Worm (Caenorhabditis elegans) whole organism, early embryonic: ENCODE measurements around the gene spp-24.

Experiments used
- B0310.2 ChIP-seq: sonication (generic microtip); optimal IDR thresholded peaks from 2 replicates; lab custom pipeline; 2016; ENCODE audit warnings: mild to moderate bottlenecking, missing genetic modification characterization, missing compliant biosample characterization
- F13C5.2 ChIP-seq: sonication (generic microtip); optimal IDR thresholded peaks from 2 replicates; lab custom pipeline; 2017; ENCODE audit warnings: mild to moderate bottlenecking, missing genetic modification characterization, inconsistent platforms, missing compliant biosample characterization
- aly-1 ChIP-seq: sonication (generic microtip); optimal IDR thresholded peaks from 2 replicates; lab custom pipeline; 2016; ENCODE audit warnings: missing genetic modification characterization, missing compliant biosample characterization
- ama-1 ChIP-seq: fragments of 150-350 bp; optimal IDR thresholded peaks from 2 replicates; lab custom pipeline; 2014
- ceh-13 ChIP-seq: fragments of 200-800 bp; sonication (Bioruptor generic); optimal IDR thresholded peaks from 2 replicates; lab custom pipeline; 2018; ENCODE audit warnings: mild to moderate bottlenecking, missing genetic modification characterization, missing compliant biosample characterization
- ceh-36 ChIP-seq: sonication (generic microtip); optimal IDR thresholded peaks from 2 replicates; lab custom pipeline; 2016; ENCODE audit warnings: missing genetic modification characterization, inconsistent platforms, missing compliant biosample characterization
- ets-7 ChIP-seq: sonication (generic microtip); optimal IDR thresholded peaks from 2 replicates; lab custom pipeline; 2016; ENCODE audit warnings: missing genotype, missing genetic modification characterization, missing compliant biosample characterization
- flt-1 ChIP-seq: fragments of 200-800 bp; sonication (Bioruptor generic); IDR thresholded peaks from 2 replicates; pipeline ENCODE4 v1.3.6; 2022; ENCODE audit warnings: missing genetic modification characterization, missing compliant biosample characterization
- hmbx-1 ChIP-seq: sonication (generic microtip); optimal IDR thresholded peaks from 2 replicates; lab custom pipeline; 2016; ENCODE audit warnings: mild to moderate bottlenecking, missing genetic modification characterization, missing compliant biosample characterization
- hmg-4 ChIP-seq: fragments of 200-800 bp; sonication (Bioruptor generic); optimal IDR thresholded peaks from 2 replicates; lab custom pipeline; 2018; ENCODE audit warnings: mild to moderate bottlenecking, missing genetic modification characterization, missing compliant biosample characterization
- hnd-1 ChIP-seq: sonication (generic microtip); optimal IDR thresholded peaks from 2 replicates; lab custom pipeline; 2016; ENCODE audit warnings: missing genetic modification characterization, missing compliant biosample characterization
- pes-1 ChIP-seq: fragments of 200-800 bp; sonication (Bioruptor generic); IDR thresholded peaks from 2 replicates; pipeline ENCODE4 v1.3.6; 2022; ENCODE audit warnings: missing genetic modification reagents, missing genetic modification characterization, missing compliant biosample characterization
- scrt-1 ChIP-seq: fragments of 200-800 bp; sonication (Bioruptor generic); IDR thresholded peaks from 2 replicates; pipeline ENCODE4 v1.3.6; 2022; ENCODE audit warnings: missing genetic modification characterization, missing compliant biosample characterization
- sea-1 ChIP-seq: fragments of 200-800 bp; sonication (Bioruptor generic); conservative IDR thresholded peaks from 2 replicates; pipeline ENCODE4 v1.3.6; 2022; ENCODE audit warnings: missing genetic modification characterization, missing compliant biosample characterization
- tbx-11 ChIP-seq: fragments of 200-800 bp; sonication (Bioruptor generic); IDR thresholded peaks from 2 replicates; pipeline ENCODE4 v1.3.6; 2022; ENCODE audit warnings: missing genetic modification characterization, missing compliant biosample characterization
- tbx-37 ChIP-seq: fragments of 200-800 bp; sonication (Bioruptor generic); conservative IDR thresholded peaks from 2 replicates; pipeline ENCODE4 v1.3.6; 2022; ENCODE audit warnings: missing genetic modification reagents, missing genetic modification characterization, missing compliant biosample characterization
- tra-4 ChIP-seq: sonication (generic microtip); optimal IDR thresholded peaks from 2 replicates; lab custom pipeline; 2017; ENCODE audit warnings: missing genetic modification characterization, missing compliant biosample characterization

Gene spp-24

DNA sequence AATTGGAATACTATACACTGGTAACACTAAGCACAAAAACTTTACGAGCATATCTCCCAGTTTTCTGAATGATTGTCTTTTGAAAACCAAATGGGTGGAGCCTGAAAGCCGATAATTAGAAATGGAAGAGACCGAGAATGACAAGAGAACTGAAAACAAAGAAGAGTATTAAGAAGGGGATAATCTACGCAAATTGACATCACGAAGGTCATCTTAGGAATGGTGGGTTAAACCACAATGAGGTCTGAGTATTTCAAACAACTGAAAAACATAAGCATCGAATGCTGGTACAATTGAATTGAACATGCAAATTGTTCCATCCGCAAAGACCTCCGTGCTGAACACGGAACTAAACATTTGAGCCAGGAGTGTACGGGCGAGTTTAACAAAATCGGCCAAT is at the start of gene spp-24:
Gene spp-24, minus strand, starts transcription at position 101 of the 400 bp plus-strand sequence.
- no peak for TF ChIP-seq ceh-36 (tag; lab: Kevin White, UChicago)
- no peak for TF ChIP-seq hmg-4 (GFP tag; lab: Kevin White, UChicago)
- TF ChIP-seq hmbx-1 (tag; lab: Kevin White, UChicago), result no peak
- no peak for TF ChIP-seq F13C5.2
- TF ChIP-seq sea-1, result no peak
- no peak for TF ChIP-seq scrt-1 (GFP tag; lab: Robert Waterston, UW)
- no peak for TF ChIP-seq pes-1 (GFP tag; lab: Robert Waterston, UW)
- TF ChIP-seq ama-1 (lab: Kevin White, UChicago), result no peak

DNA sequence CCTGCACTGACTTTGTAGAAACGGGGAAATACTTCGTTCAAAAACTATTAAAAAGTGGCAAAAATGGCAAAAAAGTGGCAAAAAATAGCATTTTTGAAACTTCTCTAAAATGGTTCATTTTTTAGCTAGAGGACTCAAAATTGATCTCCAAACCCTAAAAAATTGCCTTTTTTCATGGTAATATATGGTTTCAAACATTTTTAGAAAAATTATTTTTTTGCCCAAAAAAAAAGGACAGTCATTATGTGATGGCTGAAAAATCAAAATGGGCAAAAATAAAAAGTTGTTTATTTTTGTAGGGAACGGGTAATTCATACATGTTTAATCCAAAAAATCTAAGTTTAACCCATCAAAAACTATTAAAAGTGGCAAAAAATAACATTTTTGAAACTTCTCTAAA is 48.6 kb upstream of the spp-24 start:
- no peak for TF ChIP-seq tbx-37 (GFP tag; lab: Robert Waterston, UW)
- TF ChIP-seq sea-1, result no peak
- no peak for TF ChIP-seq ceh-36 (tag; lab: Kevin White, UChicago)
- TF ChIP-seq hmg-4 (GFP tag; lab: Kevin White, UChicago), result no peak
- TF ChIP-seq pes-1 (GFP tag; lab: Robert Waterston, UW), result no peak
- TF ChIP-seq hnd-1 (tag; lab: Kevin White, UChicago), result no peak
- no peak for TF ChIP-seq ama-1 (lab: Kevin White, UChicago)
- TF ChIP-seq tbx-11, result no peak
- TF ChIP-seq flt-1 (GFP tag; lab: Robert Waterston, UW), result no peak
- TF ChIP-seq F13C5.2, result no peak
- TF ChIP-seq ets-7 (tag; lab: Kevin White, UChicago), result no peak
- TF ChIP-seq aly-1, result no peak
- TF ChIP-seq hmbx-1 (tag; lab: Kevin White, UChicago), result no peak
- no peak for TF ChIP-seq ceh-13

- TF ChIP-seq ama-1 (lab: Kevin White, UChicago), result no peak
- TF ChIP-seq hnd-1 (tag; lab: Kevin White, UChicago), result no peak
- TF ChIP-seq B0310.2, result no peak
- TF ChIP-seq F13C5.2, result no peak
- no peak for TF ChIP-seq flt-1 (GFP tag; lab: Robert Waterston, UW)
- no peak for TF ChIP-seq scrt-1 (GFP tag; lab: Robert Waterston, UW)
- no peak for TF ChIP-seq tbx-37 (GFP tag; lab: Robert Waterston, UW)
- no peak for TF ChIP-seq tbx-11
- no peak for TF ChIP-seq hmbx-1 (tag; lab: Kevin White, UChicago)
- no peak for TF ChIP-seq sea-1
- no peak for TF ChIP-seq ceh-36 (tag; lab: Kevin White, UChicago)
- no peak for TF ChIP-seq tra-4
- TF ChIP-seq pes-1 (GFP tag; lab: Robert Waterston, UW), result no peak
- TF ChIP-seq hmg-4 (GFP tag; lab: Kevin White, UChicago), result no peak
- no peak for TF ChIP-seq aly-1
- TF ChIP-seq ceh-13, result no peak
These were observed 47.5 kb upstream of the spp-24 start for ce11 chrII:86794-87193.

DNA sequence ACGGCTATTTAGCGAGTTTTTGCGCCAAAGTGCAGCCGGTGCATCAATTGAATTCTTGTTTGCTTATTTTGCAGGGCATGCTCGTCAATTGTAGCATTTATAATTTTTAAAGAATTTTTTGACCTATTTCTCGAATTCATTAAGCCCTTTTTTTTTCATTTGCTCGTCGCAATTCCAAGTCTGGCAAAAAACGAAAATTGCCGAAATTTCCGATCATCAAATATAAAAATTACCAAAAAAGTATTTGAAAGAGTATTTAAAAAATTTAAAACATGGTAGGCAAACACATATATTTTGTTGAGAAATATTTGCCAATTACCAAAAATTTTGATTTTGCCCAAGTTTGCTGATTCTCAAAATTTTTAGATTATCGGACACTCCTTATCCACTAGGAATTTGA is 44.8 kb upstream of the spp-24 start, which contains the start of gene C50D2.6:
Gene C50D2.6, plus strand, starts transcription at position 301 of the 400 bp plus-strand sequence.
- TF ChIP-seq B0310.2, result no peak
- TF ChIP-seq F13C5.2, result no peak
- no peak for TF ChIP-seq sea-1

DNA sequence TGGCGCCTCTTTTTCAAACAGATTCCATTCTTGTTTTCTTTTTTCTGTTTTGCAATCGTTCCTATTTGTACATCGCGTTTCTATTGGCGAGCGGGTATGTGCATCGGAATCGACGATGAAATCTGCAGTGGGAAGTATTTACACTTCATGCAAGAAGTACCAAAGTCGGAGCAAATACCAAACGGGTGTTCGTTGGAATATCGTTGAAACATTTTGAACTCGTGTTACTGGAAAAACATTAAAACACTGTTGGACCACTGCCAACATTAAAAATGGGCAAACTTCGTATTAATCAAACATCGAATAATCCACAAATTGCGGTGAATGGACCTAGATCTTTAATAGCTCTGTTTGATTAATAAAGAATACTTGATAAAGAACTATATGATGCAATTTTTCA is 39.8 kb upstream of the spp-24 start, which contains the start of gene C23H3.9:
Gene C23H3.9, minus strand, starts transcription at position 101 of the 400 bp plus-strand sequence.
- TF ChIP-seq ama-1 (lab: Kevin White, UChicago), result no peak
- no peak for TF ChIP-seq scrt-1 (GFP tag; lab: Robert Waterston, UW)
- TF ChIP-seq ets-7 (tag; lab: Kevin White, UChicago), result no peak
- no peak for TF ChIP-seq tbx-11
- TF ChIP-seq flt-1 (GFP tag; lab: Robert Waterston, UW), result no peak
- TF ChIP-seq pes-1 (GFP tag; lab: Robert Waterston, UW), result no peak
- TF ChIP-seq hnd-1 (tag; lab: Kevin White, UChicago), result no peak

ce11 chrII:76662-77061 is 37.3 kb upstream of the spp-24 start:
- TF ChIP-seq scrt-1 (GFP tag; lab: Robert Waterston, UW) (no peak), ama-1 (lab: Kevin White, UChicago) (no peak), flt-1 (GFP tag; lab: Robert Waterston, UW) (no peak), hmg-4 (GFP tag; lab: Kevin White, UChicago) (no peak), B0310.2 (no peak), ceh-36 (tag; lab: Kevin White, UChicago) (no peak), tra-4 (no peak), ets-7 (tag; lab: Kevin White, UChicago) (no peak), sea-1 (no peak), tbx-37 (GFP tag; lab: Robert Waterston, UW) (no peak), pes-1 (GFP tag; lab: Robert Waterston, UW) (no peak), ceh-13 (no peak), tbx-11 (no peak), aly-1 (no peak), F13C5.2 (no peak), hnd-1 (tag; lab: Kevin White, UChicago) (no peak), hmbx-1 (tag; lab: Kevin White, UChicago) (no peak)

DNA sequence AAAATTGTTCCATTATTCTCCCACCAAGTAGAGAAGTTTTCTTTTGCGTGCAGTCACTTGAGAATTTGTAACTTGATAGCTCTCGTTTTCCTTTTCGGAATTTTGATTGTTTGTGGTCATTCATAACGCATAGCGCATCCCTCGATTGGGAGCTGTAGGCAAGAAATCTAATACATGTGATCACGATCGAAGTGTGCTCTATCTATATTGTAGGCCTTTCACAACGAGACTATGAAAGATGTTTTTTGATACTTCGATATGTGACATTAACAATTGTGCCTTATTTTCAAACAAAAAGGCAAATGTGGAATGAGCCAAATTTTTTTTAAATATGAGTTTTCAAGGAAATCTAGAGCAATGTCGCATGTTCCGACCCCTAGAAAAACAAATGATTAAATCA is 36.5 kb upstream of the spp-24 start:
- TF ChIP-seq aly-1 (no peak), F13C5.2 (no peak), scrt-1 (GFP tag; lab: Robert Waterston, UW) (no peak), B0310.2 (no peak), hnd-1 (tag; lab: Kevin White, UChicago) (no peak), ceh-13 (no peak), hmbx-1 (tag; lab: Kevin White, UChicago) (no peak), ceh-36 (tag; lab: Kevin White, UChicago) (no peak), ets-7 (tag; lab: Kevin White, UChicago) (no peak), tra-4 (no peak), ama-1 (lab: Kevin White, UChicago) (no peak), tbx-11 (no peak), sea-1 (no peak), pes-1 (GFP tag; lab: Robert Waterston, UW) (no peak), flt-1 (GFP tag; lab: Robert Waterston, UW) (no peak), tbx-37 (GFP tag; lab: Robert Waterston, UW) (no peak), hmg-4 (GFP tag; lab: Kevin White, UChicago) (no peak)

- TF ChIP-seq ama-1 (lab: Kevin White, UChicago) (no peak), ceh-13 (no peak), tbx-11 (no peak), ceh-36 (tag; lab: Kevin White, UChicago) (no peak), tbx-37 (GFP tag; lab: Robert Waterston, UW) (no peak), F13C5.2 (no peak), flt-1 (GFP tag; lab: Robert Waterston, UW) (no peak), hmbx-1 (tag; lab: Kevin White, UChicago) (no peak), B0310.2 (no peak), sea-1 (no peak), pes-1 (GFP tag; lab: Robert Waterston, UW) (no peak), hmg-4 (GFP tag; lab: Kevin White, UChicago) (no peak), scrt-1 (GFP tag; lab: Robert Waterston, UW) (no peak), hnd-1 (tag; lab: Kevin White, UChicago) (no peak), tra-4 (no peak), ets-7 (tag; lab: Kevin White, UChicago) (no peak)
These were observed 34.6 kb upstream of the spp-24 start for ce11 chrII:73892-74291.
